Fruit fly (Drosophila melanogaster) whole organism, embryonic: ENCODE measurements around the gene CG15330.

Experiments used
- CG10431 ChIP-seq: fragments of 200-800 bp; sonication (Bioruptor generic); optimal IDR thresholded peaks from 3 replicates; lab custom pipeline; 2018; ENCODE audit warnings: missing biosample characterization, mild to moderate bottlenecking, missing genetic modification characterization
- CG12659 ChIP-seq: fragments of 200-800 bp; sonication (Bioruptor generic); optimal IDR thresholded peaks from 3 replicates; lab custom pipeline; 2017; ENCODE audit warnings: mild to moderate bottlenecking, missing biosample characterization, missing genetic modification reagents, missing genetic modification characterization
- CG14014 ChIP-seq: fragments of 200-800 bp; sonication (Bioruptor generic); IDR thresholded peaks from 2 replicates; pipeline ENCODE4 v1.3.6; 2022; ENCODE audit warnings: missing biosample characterization, missing genetic modification characterization
- CG14050 ChIP-seq: fragments of 200-800 bp; sonication (Bioruptor generic); IDR thresholded peaks from 3 replicates; pipeline ENCODE4 v1.3.6; 2022; ENCODE audit warnings: missing biosample characterization, missing genetic modification characterization
- CG14860 ChIP-seq: fragments of 200-800 bp; sonication (Bioruptor generic); IDR thresholded peaks from 3 replicates; pipeline ENCODE4 v1.3.6; 2022; ENCODE audit warnings: missing biosample characterization, missing genetic modification characterization; ENCODE audit not compliant: partially characterized antibody
- CG1529 ChIP-seq: fragments of 200-800 bp; sonication (Bioruptor generic); optimal IDR thresholded peaks from 3 replicates; lab custom pipeline; 2018; ENCODE audit warnings: missing biosample characterization, missing genetic modification characterization
- CG18262 ChIP-seq: fragments of 200-800 bp; optimal IDR thresholded peaks from 3 replicates; lab custom pipeline; 2019; ENCODE audit warnings: missing biosample characterization, mild to moderate bottlenecking, missing genetic modification characterization, moderate library complexity
- CG18619 ChIP-seq: fragments of 200-800 bp; sonication (Bioruptor generic); optimal IDR thresholded peaks from 3 replicates; lab custom pipeline; 2017; ENCODE audit warnings: missing biosample characterization, mild to moderate bottlenecking, missing genetic modification characterization
- CG2116 ChIP-seq: fragments of 200-800 bp; sonication (Bioruptor generic); optimal IDR thresholded peaks from 3 replicates; lab custom pipeline; 2018; ENCODE audit warnings: missing biosample characterization, mild to moderate bottlenecking, missing genetic modification characterization
- CG2202 ChIP-seq: fragments of 200-800 bp; sonication (Bioruptor generic); optimal IDR thresholded peaks from 2 replicates; lab custom pipeline; 2018; ENCODE audit warnings: missing biosample characterization, mild to moderate bottlenecking, missing genetic modification characterization
- CG3163 ChIP-seq: fragments of 200-800 bp; sonication (Bioruptor generic); optimal IDR thresholded peaks from 3 replicates; lab custom pipeline; 2016; ENCODE audit warnings: missing biosample characterization, missing genetic modification characterization
- CG34376 ChIP-seq: fragments of 200-800 bp; sonication (Bioruptor generic); optimal IDR thresholded peaks from 2 replicates; lab custom pipeline; 2018; ENCODE audit warnings: missing biosample characterization, mild to moderate bottlenecking, missing genetic modification characterization
- CG4404 ChIP-seq: fragments of 200-800 bp; sonication (Bioruptor generic); IDR thresholded peaks from 2 replicates; pipeline ENCODE4 v1.3.6; 2022; ENCODE audit warnings: missing biosample characterization, missing genetic modification characterization
- CG5180 ChIP-seq: fragments of 200-800 bp; sonication (Bioruptor generic); optimal IDR thresholded peaks from 3 replicates; lab custom pipeline; 2017; ENCODE audit warnings: missing biosample characterization, missing genetic modification characterization, mild to moderate bottlenecking, moderate library complexity, missing genetic modification reagents
- CG6791 ChIP-seq: fragments of 200-800 bp; sonication (Bioruptor generic); IDR thresholded peaks from 3 replicates; pipeline ENCODE4 v1.3.6; 2022; ENCODE audit warnings: missing biosample characterization, missing genetic modification characterization; ENCODE audit not compliant: partially characterized antibody
- CG7745 ChIP-seq: fragments of 200-800 bp; sonication (Bioruptor generic); optimal IDR thresholded peaks from 2 replicates; lab custom pipeline; 2018; ENCODE audit warnings: missing biosample characterization, mild to moderate bottlenecking, missing genetic modification characterization, moderate library complexity
- CG7987 ChIP-seq: fragments of 200-800 bp; sonication (Bioruptor generic); optimal IDR thresholded peaks from 2 replicates; lab custom pipeline; 2018; ENCODE audit warnings: missing biosample characterization, mild to moderate bottlenecking, missing genetic modification characterization, moderate library complexity
- CHES-1-like ChIP-seq: fragments of 200-800 bp; sonication (Bioruptor generic); optimal IDR thresholded peaks from 2 replicates; lab custom pipeline; 2016; ENCODE audit warnings: missing biosample characterization, missing genetic modification characterization
- CrebB ChIP-seq: fragments of 200-800 bp; sonication (Bioruptor generic); optimal IDR thresholded peaks from 3 replicates; lab custom pipeline; 2018; ENCODE audit warnings: missing biosample characterization, mild to moderate bottlenecking, missing genetic modification characterization
- D19A ChIP-seq: fragments of 200-800 bp; optimal IDR thresholded peaks from 3 replicates; lab custom pipeline; 2019; ENCODE audit warnings: missing biosample characterization, mild to moderate bottlenecking, missing genetic modification characterization, moderate library complexity
- GATAe ChIP-seq: fragments of 200-800 bp; sonication (Bioruptor generic); conservative IDR thresholded peaks from 2 replicates; pipeline ENCODE4 v1.3.6; 2022; ENCODE audit warnings: missing biosample characterization, missing genetic modification characterization
- H15 ChIP-seq: fragments of 200-800 bp; sonication (Bioruptor generic); IDR thresholded peaks from 3 replicates; pipeline ENCODE4 v1.3.6; 2022; ENCODE audit warnings: missing biosample characterization, missing genetic modification characterization
- HHEX ChIP-seq: fragments of 200-800 bp; sonication (Bioruptor generic); optimal IDR thresholded peaks from 3 replicates; lab custom pipeline; 2017; ENCODE audit warnings: missing biosample characterization, mild to moderate bottlenecking, missing genetic modification characterization, missing genetic modification reagents
- Hey ChIP-seq: fragments of 200-800 bp; sonication (Bioruptor generic); optimal IDR thresholded peaks from 3 replicates; lab custom pipeline; 2018; ENCODE audit warnings: missing biosample characterization, mild to moderate bottlenecking, missing genetic modification characterization
- HmgD ChIP-seq: fragments of 200-800 bp; sonication (Bioruptor generic); optimal IDR thresholded peaks from 3 replicates; lab custom pipeline; 2016; ENCODE audit warnings: missing biosample characterization, missing genetic modification characterization
- Hr39 ChIP-seq: fragments of >200 bp; optimal IDR thresholded peaks from 2 replicates; lab custom pipeline; 2017
- NC2β ChIP-seq: fragments of 200-800 bp; sonication (Bioruptor generic); optimal IDR thresholded peaks from 2 replicates; lab custom pipeline; 2016; ENCODE audit warnings: missing biosample characterization, missing genetic modification characterization
- Neu2 ChIP-seq: fragments of 200-800 bp; sonication (Bioruptor generic); optimal IDR thresholded peaks from 3 replicates; lab custom pipeline; 2016; ENCODE audit warnings: missing biosample characterization, missing genetic modification characterization, borderline replicate concordance
- Nf-YA ChIP-seq: fragments of 200-800 bp; sonication (Bioruptor generic); IDR thresholded peaks from 2 replicates; pipeline ENCODE4 v1.3.6; 2022; ENCODE audit warnings: missing biosample characterization, missing genetic modification characterization
- PHDP ChIP-seq: fragments of 200-800 bp; sonication (Bioruptor generic); optimal IDR thresholded peaks from 3 replicates; lab custom pipeline; 2018; ENCODE audit warnings: missing biosample characterization, mild to moderate bottlenecking, missing genetic modification characterization, moderate library complexity
- Rx ChIP-seq: fragments of 200-800 bp; sonication (Bioruptor generic); IDR thresholded peaks from 2 replicates; pipeline ENCODE4 v1.3.6; 2022; ENCODE audit warnings: missing biosample characterization, missing genetic modification characterization
- cas ChIP-seq: fragments of 200-800 bp; sonication (Bioruptor generic); IDR thresholded peaks from 2 replicates; pipeline ENCODE4 v1.3.6; 2022; ENCODE audit warnings: missing biosample characterization, missing genetic modification characterization
- caup ChIP-seq: fragments of 200-800 bp; sonication (Bioruptor generic); optimal IDR thresholded peaks from 3 replicates; lab custom pipeline; 2017; ENCODE audit warnings: missing biosample characterization, mild to moderate bottlenecking, missing genetic modification characterization, moderate library complexity; ENCODE audit not compliant: severe bottlenecking
- chinmo ChIP-seq: fragments of 200-800 bp; sonication (Bioruptor generic); IDR thresholded peaks from 4 replicates; pipeline ENCODE4 v1.3.6; 2022; ENCODE audit warnings: missing biosample characterization, missing genetic modification characterization; ENCODE audit not compliant: partially characterized antibody
- crol ChIP-seq: fragments of 200-800 bp; sonication (Bioruptor generic); IDR thresholded peaks from 2 replicates; pipeline ENCODE4 v1.3.6; 2022; ENCODE audit warnings: missing biosample characterization, missing genetic modification characterization
- dmrt11E ChIP-seq: fragments of 200-800 bp; sonication (Bioruptor generic); optimal IDR thresholded peaks from 3 replicates; lab custom pipeline; 2018; ENCODE audit warnings: missing biosample characterization, mild to moderate bottlenecking, missing genetic modification characterization, moderate library complexity
- eve ChIP-seq, 2 experiments: fragments of >200 bp; optimal IDR thresholded peaks; 2 replicates each; lab custom pipeline; 2017; ENCODE audit warnings: missing biosample characterization in 2 of 2, missing genetic modification characterization in 2 of 2
- fd3F ChIP-seq: fragments of 200-800 bp; sonication (Bioruptor generic); optimal IDR thresholded peaks from 2 replicates; lab custom pipeline; 2018; ENCODE audit warnings: missing biosample characterization, mild to moderate bottlenecking, missing genetic modification characterization, moderate library complexity
- grau ChIP-seq: fragments of 200-800 bp; optimal IDR thresholded peaks from 3 replicates; lab custom pipeline; 2019; ENCODE audit warnings: missing biosample characterization, mild to moderate bottlenecking, missing genetic modification characterization, moderate library complexity
- hb ChIP-seq: fragments of 200-800 bp; sonication (Bioruptor generic); IDR thresholded peaks from 3 replicates; pipeline ENCODE4 v1.3.6; 2022; ENCODE audit warnings: missing biosample characterization, missing genetic modification characterization; ENCODE audit not compliant: partially characterized antibody
- pita ChIP-seq: fragments of 200-800 bp; sonication (Bioruptor generic); optimal IDR thresholded peaks from 2 replicates; lab custom pipeline; 2017; ENCODE audit warnings: missing biosample characterization, mild to moderate bottlenecking, missing genetic modification characterization
- rib ChIP-seq: fragments of 200-800 bp; sonication (Bioruptor generic); IDR thresholded peaks from 2 replicates; pipeline ENCODE4 v1.3.6; 2022; ENCODE audit warnings: missing biosample characterization, missing genetic modification characterization
- schlank ChIP-seq: fragments of 200-800 bp; sonication (Bioruptor generic); optimal IDR thresholded peaks from 2 replicates; lab custom pipeline; 2018; ENCODE audit warnings: missing biosample characterization, mild to moderate bottlenecking, missing genetic modification characterization
- sima ChIP-seq: fragments of 200-800 bp; sonication (Bioruptor generic); optimal IDR thresholded peaks from 2 replicates; lab custom pipeline; 2016; ENCODE audit warnings: missing biosample characterization, missing genetic modification characterization
- tgo ChIP-seq: fragments of 200-800 bp; sonication (Bioruptor generic); IDR thresholded peaks from 3 replicates; pipeline ENCODE4 v1.3.6; 2022; ENCODE audit warnings: missing biosample characterization, missing genetic modification characterization
- tio ChIP-seq: fragments of 200-800 bp; sonication (Bioruptor generic); optimal IDR thresholded peaks from 2 replicates; lab custom pipeline; 2017; ENCODE audit warnings: missing biosample characterization, missing genetic modification characterization, inconsistent platforms
- unc-4 ChIP-seq: fragments of 200-800 bp; sonication (Bioruptor generic); IDR thresholded peaks from 2 replicates; pipeline ENCODE4 v1.3.6; 2022; ENCODE audit warnings: missing biosample characterization, missing genetic modification characterization; ENCODE audit not compliant: partially characterized antibody
- unpg ChIP-seq: fragments of 200-800 bp; sonication (Bioruptor generic); optimal IDR thresholded peaks from 3 replicates; lab custom pipeline; 2018; ENCODE audit warnings: missing biosample characterization, mild to moderate bottlenecking, missing genetic modification characterization, moderate library complexity
- vvl ChIP-seq: fragments of 200-800 bp; sonication (Bioruptor generic); IDR thresholded peaks from 2 replicates; pipeline ENCODE4 v1.3.6; 2022; ENCODE audit warnings: missing biosample characterization, missing genetic modification characterization

The CG15330 gene

dm6 chrX:7972363-7972942, 16.6 kb downstream of the CG15330 start (continued):
- TF ChIP-seq CHES-1-like (peak; percentile 19), eve (GFP tag; optimal IDR thresholded peaks at IDR 0.05; lab: Kevin White, UChicago) (peak in 1 of 2 experiments; percentile 94), Nf-YA (GFP tag; lab: Robert Waterston, UW) (peak; percentile 75), HHEX (GFP tag; lab: Kevin White, UChicago) (peak; percentile 90), H15 (GFP tag; lab: Robert Waterston, UW) (peak; percentile 89), caup (peak; percentile 87), vvl (GFP tag; lab: Robert Waterston, UW) (peak; percentile 95), unpg (GFP tag; lab: Kevin White, UChicago) (peak; percentile 93), PHDP (tag; lab: Kevin White, UChicago) (peak; percentile 91), NC2β (GFP tag; lab: Kevin White, UChicago) (peak; percentile 68), rib (GFP tag; lab: Robert Waterston, UW) (peak; percentile 70; the same call in 1 of the 2 replicates), CG34376 (GFP tag; lab: Kevin White, UChicago) (peak; percentile 55), CG14050 (GFP tag; lab: Robert Waterston, UW) (peak; percentile 79), CG18262 (tag; lab: Kevin White, UChicago) (peak; percentile 88), fd3F (GFP tag; lab: Kevin White, UChicago) (peak; percentile 75), pita (GFP tag; lab: Kevin White, UChicago) (no peak), CrebB (tag; lab: Kevin White, UChicago) (peak; percentile 78), CG1529 (GFP tag; lab: Kevin White, UChicago) (peak; percentile 79), CG18619 (peak; percentile 82), crol (GFP tag; lab: Robert Waterston, UW) (peak; percentile 95), CG14860 (GFP tag; lab: Robert Waterston, UW) (no peak), chinmo (GFP tag; lab: Robert Waterston, UW) (0 out of 4 replicates have a peak, but pooled peaks have one; percentile 51), CG7987 (GFP tag; lab: Kevin White, UChicago) (peak; percentile 60), CG12659 (GFP tag; lab: Kevin White, UChicago) (peak; percentile 82), tio (GFP tag; lab: Kevin White, UChicago) (peak; percentile 80), Hr39 (lab: Kevin White, UChicago) (no peak), cas (GFP tag; lab: Robert Waterston, UW) (0 out of 2 replicates have a peak, but pooled peaks have one; percentile 27), CG2116 (GFP tag; lab: Kevin White, UChicago) (peak; percentile 49), sima (GFP tag; lab: Kevin White, UChicago) (peak; percentile 13), Rx (peak; percentile 84), CG7745 (tag; lab: Kevin White, UChicago) (no peak), GATAe (peak; percentile 38; the same call in 1 of the 2 replicates), schlank (peak; percentile 65), CG14014 (GFP tag; lab: Robert Waterston, UW) (peak; percentile 86), CG10431 (GFP tag; lab: Kevin White, UChicago) (peak; percentile 46), tgo (GFP tag; lab: Robert Waterston, UW) (peak; percentile 87), Hey (tag; lab: Kevin White, UChicago) (peak; percentile 45), CG6791 (GFP tag; lab: Robert Waterston, UW) (no peak), CG2202 (tag; lab: Kevin White, UChicago) (peak; percentile 82), D19A (peak; percentile 79), CG4404 (GFP tag; lab: Robert Waterston, UW) (peak; percentile 75), CG3163 (GFP tag; lab: Kevin White, UChicago) (peak; percentile 14), grau (peak; percentile 78), HmgD (GFP tag; lab: Kevin White, UChicago) (peak; percentile 14), hb (GFP tag; lab: Robert Waterston, UW) (no peak), dmrt11E (peak; percentile 91), Neu2 (GFP tag; lab: Kevin White, UChicago) (no peak), CG5180 (GFP tag; lab: Kevin White, UChicago) (peak; percentile 72), unc-4 (GFP tag; lab: Robert Waterston, UW) (no peak)
